Worm (Caenorhabditis elegans) whole organism, mixed stage, embryonic: ENCODE results near the gene F08D12.15.

Experiments used
- M03D4.4 ChIP-seq: sonication (generic microtip); optimal IDR thresholded peaks from 2 replicates; lab custom pipeline; 2017; ENCODE audit warnings: mild to moderate bottlenecking, missing genetic modification characterization, missing compliant biosample characterization
- bed-3 ChIP-seq: fragments of 200-800 bp; sonication (Bioruptor generic); optimal IDR thresholded peaks from 3 replicates; lab custom pipeline; 2018; ENCODE audit warnings: mild to moderate bottlenecking, missing genetic modification characterization, moderate library complexity, missing compliant biosample characterization
- blmp-1 ChIP-seq: fragments of 150-350 bp; optimal IDR thresholded peaks from 2 replicates; lab custom pipeline; 2014; ENCODE audit warnings: missing biosample characterization, missing genetic modification characterization
- ceh-39 ChIP-seq: fragments of 150-350 bp; optimal IDR thresholded peaks from 2 replicates; lab custom pipeline; 2014; ENCODE audit warnings: missing biosample characterization, missing genetic modification characterization
- ceh-43 ChIP-seq: fragments of 200-800 bp; sonication (Bioruptor generic); optimal IDR thresholded peaks from 2 replicates; lab custom pipeline; 2018; ENCODE audit warnings: mild to moderate bottlenecking, missing genetic modification characterization, moderate library complexity, missing compliant biosample characterization
- ceh-83 ChIP-seq: fragments of 200-800 bp; sonication (Bioruptor generic); optimal IDR thresholded peaks from 2 replicates; lab custom pipeline; 2018; ENCODE audit warnings: mild to moderate bottlenecking, missing genetic modification characterization, missing compliant biosample characterization
- ces-1 ChIP-seq: fragments of 150-350 bp; optimal IDR thresholded peaks from 2 replicates; lab custom pipeline; 2014; ENCODE audit warnings: missing biosample characterization, missing genetic modification reagents, missing genetic modification characterization
- cnd-1 ChIP-seq: fragments of 200-800 bp; sonication (Bioruptor generic); optimal IDR thresholded peaks from 2 replicates; lab custom pipeline; 2018; ENCODE audit warnings: mild to moderate bottlenecking, missing genetic modification characterization, missing compliant biosample characterization
- drap-1 ChIP-seq: fragments of 200-800 bp; sonication (Bioruptor generic); optimal IDR thresholded peaks from 3 replicates; lab custom pipeline; 2018; ENCODE audit warnings: mild to moderate bottlenecking, missing genetic modification characterization, missing compliant biosample characterization
- elt-1 ChIP-seq: sonication (generic microtip); optimal IDR thresholded peaks from 2 replicates; lab custom pipeline; 2017; ENCODE audit warnings: missing genetic modification characterization, mild to moderate bottlenecking, missing compliant biosample characterization, antibody characterized with exemption, moderate library complexity, borderline replicate concordance; ENCODE audit not compliant: insufficient read depth
- elt-3 ChIP-seq: fragments of 150-350 bp; optimal IDR thresholded peaks from 2 replicates; lab custom pipeline; 2014; ENCODE audit warnings: missing biosample characterization, missing genetic modification characterization
- flh-1 ChIP-seq: fragments of 200-800 bp; sonication (Bioruptor generic); optimal IDR thresholded peaks from 2 replicates; lab custom pipeline; 2018; ENCODE audit warnings: mild to moderate bottlenecking, missing genetic modification characterization, moderate library complexity, missing compliant biosample characterization
- ham-2 ChIP-seq: fragments of 200-800 bp; sonication (Bioruptor generic); optimal IDR thresholded peaks from 2 replicates; lab custom pipeline; 2018; ENCODE audit warnings: mild to moderate bottlenecking, missing genetic modification characterization, missing compliant biosample characterization
- hlh-1 ChIP-seq: fragments of 150-350 bp; optimal IDR thresholded peaks from 2 replicates; lab custom pipeline; 2014; ENCODE audit warnings: missing biosample characterization, missing genetic modification reagents, missing genetic modification characterization
- lin-13 ChIP-seq: fragments of 150-350 bp; optimal IDR thresholded peaks from 2 replicates; lab custom pipeline; 2014; ENCODE audit warnings: missing biosample characterization, missing genetic modification characterization
- lin-32 ChIP-seq: fragments of 200-800 bp; sonication (Bioruptor generic); optimal IDR thresholded peaks from 2 replicates; lab custom pipeline; 2018; ENCODE audit warnings: mild to moderate bottlenecking, missing genetic modification characterization, missing compliant biosample characterization
- lsy-2 ChIP-seq: fragments of 150-350 bp; optimal IDR thresholded peaks from 2 replicates; lab custom pipeline; 2014; ENCODE audit warnings: missing biosample characterization, missing genetic modification characterization
- mab-5 ChIP-seq: fragments of 150-350 bp; optimal IDR thresholded peaks from 2 replicates; lab custom pipeline; 2014; ENCODE audit warnings: missing biosample characterization, missing genetic modification characterization
- mep-1 ChIP-seq: fragments of 150-350 bp; optimal IDR thresholded peaks from 2 replicates; lab custom pipeline; 2017; ENCODE audit warnings: missing biosample characterization, missing genetic modification reagents, missing genetic modification characterization, inconsistent platforms
- mls-2 ChIP-seq: sonication (generic microtip); optimal IDR thresholded peaks from 2 replicates; lab custom pipeline; 2016; ENCODE audit warnings: mild to moderate bottlenecking, missing genetic modification characterization, moderate library complexity, missing compliant biosample characterization
- nhr-12 ChIP-seq: fragments of 150-350 bp; optimal IDR thresholded peaks from 2 replicates; lab custom pipeline; 2014; ENCODE audit warnings: missing biosample characterization, missing genetic modification characterization
- nhr-2 ChIP-seq: fragments of 150-350 bp; optimal IDR thresholded peaks from 2 replicates; lab custom pipeline; 2014; ENCODE audit warnings: missing biosample characterization, missing genetic modification characterization
- nhr-237 ChIP-seq: fragments of 150-350 bp; optimal IDR thresholded peaks from 2 replicates; lab custom pipeline; 2014; ENCODE audit warnings: missing biosample characterization, missing genetic modification characterization
- nhr-28 ChIP-seq: fragments of 150-350 bp; optimal IDR thresholded peaks from 2 replicates; lab custom pipeline; 2014; ENCODE audit warnings: missing biosample characterization, missing genetic modification characterization
- nhr-76 ChIP-seq: sonication (generic microtip); optimal IDR thresholded peaks from 2 replicates; lab custom pipeline; 2017; ENCODE audit warnings: missing biosample characterization, missing genetic modification characterization
- sem-2 ChIP-seq: fragments of 200-800 bp; sonication (Bioruptor generic); optimal IDR thresholded peaks from 2 replicates; lab custom pipeline; 2018; ENCODE audit warnings: mild to moderate bottlenecking, missing genetic modification characterization, missing compliant biosample characterization
- snpc-4 ChIP-seq: fragments of 150-350 bp; optimal IDR thresholded peaks from 2 replicates; lab custom pipeline; 2014; ENCODE audit warnings: missing biosample characterization, missing genetic modification characterization
- sptf-1 ChIP-seq: sonication (generic microtip); optimal IDR thresholded peaks from 2 replicates; lab custom pipeline; 2017; ENCODE audit warnings: mild to moderate bottlenecking, missing genetic modification characterization, moderate library complexity, missing compliant biosample characterization
- unc-120 ChIP-seq: sonication (generic microtip); optimal IDR thresholded peaks from 2 replicates; lab custom pipeline; 2017; ENCODE audit warnings: missing genetic modification characterization, missing compliant biosample characterization; ENCODE audit not compliant: poor library complexity, severe bottlenecking
- unc-39 ChIP-seq: fragments of 150-350 bp; optimal IDR thresholded peaks from 2 replicates; lab custom pipeline; 2014; ENCODE audit warnings: missing biosample characterization, missing genetic modification characterization
- unc-62 ChIP-seq: fragments of 150-350 bp; optimal IDR thresholded peaks from 2 replicates; lab custom pipeline; 2014; ENCODE audit warnings: missing biosample characterization, missing genetic modification reagents, missing genetic modification characterization
- zip-8 ChIP-seq: fragments of 150-350 bp; optimal IDR thresholded peaks from 2 replicates; lab custom pipeline; 2014; ENCODE audit warnings: missing biosample characterization, missing genetic modification characterization
- ztf-11 ChIP-seq: fragments of 150-350 bp; optimal IDR thresholded peaks from 2 replicates; lab custom pipeline; 2014; ENCODE audit warnings: missing biosample characterization, missing genetic modification characterization

F08D12.15 gene

DNA sequence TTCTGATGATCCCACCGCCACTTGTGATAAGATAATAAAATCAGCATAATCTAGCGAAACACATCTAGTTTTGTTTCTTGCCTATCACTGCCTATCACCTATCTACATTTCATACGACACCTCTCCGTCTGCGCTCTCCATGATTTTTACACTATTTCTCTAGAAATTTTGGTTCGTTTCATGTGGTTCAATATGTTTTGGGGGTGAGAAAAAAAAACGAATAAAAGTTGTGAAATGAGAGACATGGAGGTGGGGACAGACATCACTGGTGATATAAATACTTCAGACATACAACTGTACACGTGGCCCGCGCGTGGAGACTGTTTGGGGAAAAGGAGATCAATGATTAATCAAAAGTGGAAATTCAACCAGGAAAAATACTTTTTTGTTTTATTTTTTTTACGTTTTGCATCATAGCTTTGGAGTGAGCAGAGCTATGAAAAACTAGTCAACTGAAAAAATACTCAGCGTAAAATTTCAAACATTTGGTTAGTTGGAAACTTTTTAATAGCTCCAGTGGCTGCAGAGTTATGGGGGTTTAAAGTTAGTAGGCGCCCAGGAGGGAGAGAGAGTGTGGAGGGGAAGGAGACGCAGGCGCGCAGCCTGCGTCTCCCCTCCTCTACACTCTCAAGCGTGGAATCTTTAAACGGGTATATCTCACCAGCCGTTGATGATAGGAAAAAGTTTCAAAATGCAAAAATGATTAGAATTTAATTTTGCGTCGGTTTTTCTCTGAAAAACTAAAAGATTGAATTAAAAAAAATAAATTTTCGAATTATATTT, 36.6 kb downstream of the F08D12.15 start:
- TF ChIP-seq blmp-1 (tag; lab: Kevin White, UChicago) = no peak
- TF ChIP-seq lin-13 (tag; lab: Kevin White, UChicago) = no peak
- TF ChIP-seq mep-1 (tag; lab: Kevin White, UChicago) = no peak
- TF ChIP-seq elt-3 (tag; lab: Kevin White, UChicago) = no peak
- no peak for TF ChIP-seq elt-1
- TF ChIP-seq ces-1 (GFP tag; lab: Kevin White, UChicago) = no peak
- TF ChIP-seq M03D4.4 (tag; lab: Kevin White, UChicago) = no peak
- no peak for TF ChIP-seq ceh-43 (GFP tag; lab: Kevin White, UChicago)
- no peak for TF ChIP-seq bed-3 (GFP tag; lab: Kevin White, UChicago)
- TF ChIP-seq ceh-83 (GFP tag; lab: Kevin White, UChicago) = no peak
- TF ChIP-seq nhr-28 (tag; lab: Kevin White, UChicago) = no peak
- no peak for TF ChIP-seq nhr-2 (tag; lab: Kevin White, UChicago)
- no peak for TF ChIP-seq lsy-2
- no peak for TF ChIP-seq zip-8 (tag; lab: Kevin White, UChicago)
- TF ChIP-seq lin-32 (GFP tag; lab: Kevin White, UChicago) = no peak
- no peak for TF ChIP-seq nhr-12
- no peak for TF ChIP-seq ztf-11

DNA sequence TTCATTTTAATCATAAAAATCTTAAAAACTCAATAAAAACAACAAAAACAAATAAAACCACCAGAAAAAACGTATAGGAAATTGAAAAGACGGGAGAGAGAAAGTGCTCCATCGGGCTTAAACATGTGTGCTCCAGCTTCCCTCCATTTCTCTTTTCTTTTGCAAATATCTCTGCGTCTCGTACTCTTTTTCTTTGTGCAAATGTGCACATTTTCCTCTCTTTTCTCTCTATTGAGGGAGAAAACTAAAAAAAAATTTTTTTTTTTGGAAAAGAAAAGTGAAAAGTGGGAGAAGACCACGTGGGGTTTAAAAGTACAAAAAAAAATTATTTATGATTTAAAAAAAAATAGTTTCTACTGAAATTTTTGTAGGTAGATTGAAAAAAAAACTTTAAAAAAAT, 37.8 kb downstream of the F08D12.15 start:
- no peak for TF ChIP-seq mls-2 (tag; lab: Kevin White, UChicago)
- TF ChIP-seq unc-120 = peak; percentile 50
- peak; percentile 12 for TF ChIP-seq ces-1 (GFP tag; lab: Kevin White, UChicago)
- TF ChIP-seq ham-2 (GFP tag; lab: Kevin White, UChicago) = no peak
- TF ChIP-seq mab-5 (tag; lab: Kevin White, UChicago) = no peak
- no peak for TF ChIP-seq lsy-2

DNA sequence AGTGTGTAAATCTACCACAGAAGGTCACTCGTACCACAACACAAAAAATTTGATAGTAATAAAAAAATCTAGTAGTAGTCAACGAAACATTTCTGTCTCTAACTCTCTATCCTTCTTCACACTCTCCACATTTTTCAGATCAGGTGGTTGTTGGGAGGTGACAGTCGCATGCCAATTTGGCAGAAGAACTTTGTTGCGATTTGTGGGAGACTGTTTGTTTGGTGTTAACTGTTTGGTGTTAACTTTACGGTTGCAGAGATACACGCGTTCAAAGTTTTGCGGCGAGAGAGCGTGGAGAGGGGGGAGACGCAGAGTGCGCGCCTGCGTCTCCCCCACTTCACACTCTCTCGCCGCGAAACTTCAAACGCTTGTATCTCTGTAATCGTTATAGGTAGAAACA, 38.5 kb downstream of the F08D12.15 start:
- TF ChIP-seq ceh-83 (GFP tag; lab: Kevin White, UChicago) = no peak
- no peak for TF ChIP-seq sptf-1 (tag; lab: Kevin White, UChicago)
- no peak for TF ChIP-seq zip-8 (tag; lab: Kevin White, UChicago)
- no peak for TF ChIP-seq sem-2 (GFP tag; lab: Kevin White, UChicago)
- TF ChIP-seq ceh-39 (tag; lab: Kevin White, UChicago) = no peak
- no peak for TF ChIP-seq elt-1
- TF ChIP-seq nhr-76 (tag; lab: Kevin White, UChicago) = no peak
- no peak for TF ChIP-seq nhr-2 (tag; lab: Kevin White, UChicago)
- no peak for TF ChIP-seq unc-62 (GFP tag; lab: Kevin White, UChicago)
- no peak for TF ChIP-seq nhr-28 (tag; lab: Kevin White, UChicago)
- TF ChIP-seq flh-1 (GFP tag; lab: Kevin White, UChicago) = no peak
- no peak for TF ChIP-seq hlh-1 (tag; lab: Kevin White, UChicago)
- no peak for TF ChIP-seq ces-1 (GFP tag; lab: Kevin White, UChicago)
- TF ChIP-seq mep-1 (tag; lab: Kevin White, UChicago) = no peak
- no peak for TF ChIP-seq nhr-237 (tag; lab: Kevin White, UChicago)
- TF ChIP-seq mls-2 (tag; lab: Kevin White, UChicago) = no peak

DNA sequence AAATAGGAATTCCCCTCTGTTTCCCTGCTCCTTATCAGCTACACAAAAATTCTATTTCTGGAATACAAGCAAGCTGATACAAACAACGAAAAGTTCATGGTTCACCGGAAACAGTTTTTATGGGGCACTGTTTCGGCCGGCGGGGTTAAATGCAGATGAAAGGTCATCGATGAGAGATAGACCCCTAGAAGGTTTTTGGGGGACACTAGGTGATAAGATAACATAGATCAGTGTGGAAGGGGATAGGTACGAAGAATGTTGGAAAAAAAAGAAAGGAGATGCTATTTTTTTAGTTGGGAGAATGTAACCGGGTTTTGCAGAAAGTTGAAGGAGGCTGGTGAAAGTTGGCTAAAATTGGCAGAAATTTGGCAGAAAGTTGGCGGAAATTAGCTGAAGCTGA, 39.1 kb downstream of the F08D12.15 start:
- TF ChIP-seq nhr-28 (tag; lab: Kevin White, UChicago) (no peak), unc-39 (no peak), sem-2 (GFP tag; lab: Kevin White, UChicago) (no peak), ceh-39 (tag; lab: Kevin White, UChicago) (no peak), mls-2 (tag; lab: Kevin White, UChicago) (no peak), hlh-1 (tag; lab: Kevin White, UChicago) (no peak), sptf-1 (tag; lab: Kevin White, UChicago) (no peak)

DNA sequence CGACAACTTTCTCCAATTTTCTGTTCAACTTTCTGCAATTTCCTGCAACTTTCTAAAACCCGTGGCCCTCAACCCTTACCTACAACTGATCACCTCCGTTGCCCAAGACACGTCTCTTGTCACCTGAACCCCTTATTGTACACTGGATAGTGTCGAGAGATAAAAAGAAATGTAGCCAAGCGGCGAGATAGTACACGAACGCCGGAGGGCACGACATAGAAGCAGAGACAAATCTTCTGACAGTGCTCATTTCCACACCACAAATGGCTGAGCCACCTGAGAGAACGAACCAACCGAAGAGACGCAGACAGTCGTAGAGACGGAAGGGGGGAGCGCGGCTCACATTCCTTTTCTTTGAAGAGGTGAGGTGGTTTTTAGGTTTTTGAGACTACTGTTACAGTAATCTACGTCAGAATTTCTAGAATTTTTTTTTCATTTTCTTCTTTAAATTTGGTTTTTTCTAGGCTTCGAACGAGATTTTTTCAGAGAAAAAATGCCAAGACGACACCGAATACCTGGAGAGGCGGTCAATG, 41.3 kb downstream of the F08D12.15 start, which contains the start of gene K12H6.12:
TSS of gene K12H6.12 (plus strand) at position 483 of the 533 bp plus-strand sequence.
- TF ChIP-seq sem-2 (GFP tag; lab: Kevin White, UChicago) (no peak), mls-2 (tag; lab: Kevin White, UChicago) (no peak), mep-1 (tag; lab: Kevin White, UChicago) (no peak), lsy-2 (no peak), ceh-43 (GFP tag; lab: Kevin White, UChicago) (no peak), lin-32 (GFP tag; lab: Kevin White, UChicago) (no peak), ces-1 (GFP tag; lab: Kevin White, UChicago) (no peak), ceh-83 (GFP tag; lab: Kevin White, UChicago) (no peak), unc-120 (no peak), drap-1 (GFP tag; lab: Kevin White, UChicago) (no peak), lin-13 (tag; lab: Kevin White, UChicago) (no peak), mab-5 (tag; lab: Kevin White, UChicago) (no peak), snpc-4 (tag; lab: Kevin White, UChicago) (no peak), unc-62 (GFP tag; lab: Kevin White, UChicago) (no peak), cnd-1 (tag; lab: Kevin White, UChicago) (no peak), zip-8 (tag; lab: Kevin White, UChicago) (no peak), sptf-1 (tag; lab: Kevin White, UChicago) (no peak), nhr-12 (no peak), nhr-237 (tag; lab: Kevin White, UChicago) (no peak)
